Fruit fly (Drosophila melanogaster): Measurements from ENCODE around the gene CG18814.

DNA sequence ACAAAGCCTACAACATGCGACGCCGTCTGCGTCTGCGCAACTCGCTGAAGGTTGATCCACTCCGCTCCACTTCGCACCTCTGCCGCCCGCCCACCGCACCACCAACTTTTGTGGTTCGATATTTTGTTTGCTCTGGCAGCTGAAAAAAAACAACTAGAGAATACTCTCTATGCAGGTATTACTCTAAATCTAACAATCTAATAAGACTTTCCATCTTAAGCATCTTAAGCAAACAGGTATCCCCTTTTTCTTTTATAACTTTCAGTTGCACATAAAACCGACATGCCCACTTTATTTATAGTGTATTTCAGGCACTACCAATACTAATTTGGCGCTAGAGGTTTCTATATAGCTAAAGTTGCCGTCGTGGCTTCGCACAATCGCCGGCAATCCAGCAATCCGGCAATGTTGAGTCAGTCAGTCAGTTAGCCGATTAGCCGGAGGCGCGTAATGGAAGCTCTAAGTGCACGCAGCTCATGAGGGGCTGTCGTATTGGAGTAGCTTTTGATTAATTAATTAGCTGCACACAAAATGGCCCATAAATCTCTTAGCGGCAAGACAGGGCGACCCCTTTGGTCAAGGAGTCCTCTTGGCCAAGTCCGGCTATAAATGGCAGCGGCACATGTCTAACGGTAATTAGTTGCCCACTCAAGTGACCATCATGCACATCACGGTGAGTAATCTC lies 41.3 kb upstream of the CG18814 start, which contains the start of gene CG13058:
- TF ChIP-seq ato (GFP tag; IDR thresholded peaks at IDR 0.05; ENCODE audit: partially characterized antibody) (no peak), eyg (GFP tag; optimal IDR thresholded peaks at IDR 0.05) (no peak), luna (GFP tag; optimal IDR thresholded peaks at IDR 0.05) (no peak)

All from whole organism, embryonic.